Fruit fly (Drosophila melanogaster) whole organism, prepupa: ENCODE measurements around the gene CG17026.

Experiments used
- Blimp-1 ChIP-seq: fragments of 200-800 bp; sonication (Bioruptor generic); optimal IDR thresholded peaks from 3 replicates; lab custom pipeline; 2017; ENCODE audit warnings: missing biosample characterization, missing genetic modification characterization, mild to moderate bottlenecking, moderate library complexity, missing genetic modification reagents
- CG10669 ChIP-seq: fragments of 200-800 bp; sonication (Bioruptor generic); optimal IDR thresholded peaks from 3 replicates; lab custom pipeline; 2018; ENCODE audit warnings: missing biosample characterization, mild to moderate bottlenecking, missing genetic modification characterization, moderate library complexity
- CG11294 ChIP-seq: fragments of 200-800 bp; sonication (Bioruptor generic); IDR thresholded peaks from 2 replicates; pipeline ENCODE4 v1.3.6; 2022; ENCODE audit warnings: missing biosample characterization, missing genetic modification characterization
- CG11762 ChIP-seq: fragments of 200-800 bp; sonication (Bioruptor generic); optimal IDR thresholded peaks from 3 replicates; lab custom pipeline; 2016; ENCODE audit warnings: missing biosample characterization, missing genetic modification characterization; ENCODE audit not compliant: insufficient read depth
- CG15336 ChIP-seq: fragments of 200-800 bp; sonication (Bioruptor generic); IDR thresholded peaks from 2 replicates; pipeline ENCODE4 v1.3.6; 2022; ENCODE audit warnings: missing biosample characterization, missing genetic modification characterization
- CG1621 ChIP-seq: fragments of 200-800 bp; sonication (Bioruptor generic); optimal IDR thresholded peaks from 3 replicates; lab custom pipeline; 2018; ENCODE audit warnings: missing biosample characterization, mild to moderate bottlenecking, missing genetic modification characterization
- CG16779 ChIP-seq: fragments of 200-800 bp; sonication (Bioruptor generic); optimal IDR thresholded peaks from 3 replicates; lab custom pipeline; 2017; ENCODE audit warnings: missing biosample characterization, mild to moderate bottlenecking, missing genetic modification characterization
- CG3032 ChIP-seq: fragments of 200-800 bp; optimal IDR thresholded peaks from 2 replicates; lab custom pipeline; 2019; ENCODE audit warnings: missing biosample characterization, mild to moderate bottlenecking, missing genetic modification characterization, moderate library complexity
- CG31627 ChIP-seq: fragments of 200-800 bp; sonication (Bioruptor generic); optimal IDR thresholded peaks from 3 replicates; lab custom pipeline; 2016; ENCODE audit warnings: missing biosample characterization, missing genetic modification characterization
- CG3919 ChIP-seq: fragments of 200-800 bp; sonication (Bioruptor generic); optimal IDR thresholded peaks from 3 replicates; lab custom pipeline; 2016; ENCODE audit warnings: missing biosample characterization, missing genetic modification characterization
- CG4318 ChIP-seq: fragments of 200-800 bp; sonication (Bioruptor generic); optimal IDR thresholded peaks from 3 replicates; lab custom pipeline; 2017; ENCODE audit warnings: missing biosample characterization, mild to moderate bottlenecking, missing genetic modification characterization
- CG6163 ChIP-seq: fragments of 200-800 bp; sonication (Bioruptor generic); IDR thresholded peaks from 3 replicates; pipeline ENCODE4 v1.3.6; 2022; ENCODE audit warnings: missing biosample characterization, missing genetic modification characterization
- CG6276 ChIP-seq: fragments of 200-800 bp; sonication (Bioruptor generic); optimal IDR thresholded peaks from 2 replicates; lab custom pipeline; 2017; ENCODE audit warnings: missing biosample characterization, mild to moderate bottlenecking, missing genetic modification characterization
- CG6792 ChIP-seq: fragments of 200-800 bp; sonication (Bioruptor generic); optimal IDR thresholded peaks from 3 replicates; lab custom pipeline; 2016; ENCODE audit warnings: missing biosample characterization, missing genetic modification characterization
- CG6808 ChIP-seq: fragments of 200-800 bp; sonication (Bioruptor generic); optimal IDR thresholded peaks from 3 replicates; lab custom pipeline; 2017; ENCODE audit warnings: missing biosample characterization, missing genetic modification characterization, mild to moderate bottlenecking, moderate library complexity, missing genetic modification reagents
- CG7368 ChIP-seq: fragments of 200-800 bp; sonication (Bioruptor generic); optimal IDR thresholded peaks from 3 replicates; lab custom pipeline; 2016; ENCODE audit warnings: missing biosample characterization, missing genetic modification characterization
- CG8119 ChIP-seq: fragments of 200-800 bp; sonication (Bioruptor generic); IDR thresholded peaks from 3 replicates; pipeline ENCODE4 v1.3.6; 2022; ENCODE audit warnings: missing biosample characterization, missing genetic modification characterization
- CG9139 ChIP-seq: fragments of 200-800 bp; sonication (Bioruptor generic); optimal IDR thresholded peaks from 3 replicates; lab custom pipeline; 2017; ENCODE audit warnings: missing biosample characterization, mild to moderate bottlenecking, missing genetic modification characterization
- Eip75B ChIP-seq: fragments of 200-800 bp; sonication (Bioruptor generic); optimal IDR thresholded peaks from 3 replicates; lab custom pipeline; 2016; ENCODE audit warnings: missing biosample characterization, missing genetic modification characterization
- Eip78C ChIP-seq: fragments of 200-800 bp; sonication (Bioruptor generic); peaks from one replicate; lab custom pipeline; 2016; ENCODE audit warnings: missing biosample characterization, missing genetic modification characterization
- Eip93F ChIP-seq: fragments of 200-800 bp; sonication (Bioruptor generic); optimal IDR thresholded peaks from 2 replicates; lab custom pipeline; 2016; ENCODE audit warnings: missing biosample characterization, mild to moderate bottlenecking, missing genetic modification characterization
- Ets21C ChIP-seq: fragments of 200-800 bp; sonication (Bioruptor generic); optimal IDR thresholded peaks from 3 replicates; lab custom pipeline; 2016; ENCODE audit warnings: missing biosample characterization, missing genetic modification characterization
- Ets96B ChIP-seq: fragments of 200-800 bp; optimal IDR thresholded peaks from 2 replicates; lab custom pipeline; 2019; ENCODE audit warnings: missing biosample characterization, mild to moderate bottlenecking, missing genetic modification characterization, moderate library complexity
- Gug ChIP-seq: fragments of 200-800 bp; sonication (Bioruptor generic); IDR thresholded peaks from 2 replicates; pipeline ENCODE4 v1.3.6; 2022; ENCODE audit warnings: missing biosample characterization, missing genetic modification characterization
- Hr4 ChIP-seq: fragments of 200-800 bp; sonication (Bioruptor generic); optimal IDR thresholded peaks from 3 replicates; lab custom pipeline; 2016; ENCODE audit warnings: missing biosample characterization, missing genetic modification characterization
- Lpt ChIP-seq: fragments of 200-800 bp; sonication (Bioruptor generic); optimal IDR thresholded peaks from 3 replicates; lab custom pipeline; 2016; ENCODE audit warnings: missing biosample characterization, missing genetic modification characterization
- Met ChIP-seq: fragments of 200-800 bp; sonication (Bioruptor generic); optimal IDR thresholded peaks from 3 replicates; lab custom pipeline; 2016; ENCODE audit warnings: missing biosample characterization, missing genetic modification characterization
- OdsH ChIP-seq: fragments of 200-800 bp; sonication (Bioruptor generic); optimal IDR thresholded peaks from 3 replicates; lab custom pipeline; 2016; ENCODE audit warnings: missing biosample characterization, missing genetic modification characterization
- Smox ChIP-seq: fragments of 200-800 bp; sonication (Bioruptor generic); optimal IDR thresholded peaks from 3 replicates; lab custom pipeline; 2016; ENCODE audit warnings: missing biosample characterization, missing genetic modification characterization
- Sox14 ChIP-seq: fragments of 200-800 bp; sonication (Bioruptor generic); optimal IDR thresholded peaks from 3 replicates; lab custom pipeline; 2016; ENCODE audit warnings: missing biosample characterization, missing genetic modification characterization
- achi ChIP-seq: fragments of 200-800 bp; sonication (Bioruptor generic); optimal IDR thresholded peaks from 3 replicates; lab custom pipeline; 2016; ENCODE audit warnings: missing biosample characterization, missing genetic modification characterization
- acj6 ChIP-seq: fragments of 200-800 bp; sonication (Bioruptor generic); optimal IDR thresholded peaks from 3 replicates; lab custom pipeline; 2016; ENCODE audit warnings: missing biosample characterization, missing genetic modification characterization
- cyc ChIP-seq: fragments of 200-800 bp; sonication (Bioruptor generic); optimal IDR thresholded peaks from 3 replicates; lab custom pipeline; 2016; ENCODE audit warnings: missing biosample characterization, missing genetic modification characterization
- dac ChIP-seq: fragments of 200-800 bp; sonication (Bioruptor generic); optimal IDR thresholded peaks from 2 replicates; lab custom pipeline; 2017; ENCODE audit warnings: missing biosample characterization, mild to moderate bottlenecking, missing genetic modification characterization
- dsx ChIP-seq: fragments of 200-800 bp; optimal IDR thresholded peaks from 3 replicates; lab custom pipeline; 2019; ENCODE audit warnings: missing biosample characterization, mild to moderate bottlenecking, missing genetic modification characterization, moderate library complexity; ENCODE audit not compliant: poor library complexity, severe bottlenecking
- eg ChIP-seq: fragments of 200-800 bp; sonication (Bioruptor generic); IDR thresholded peaks from 3 replicates; pipeline ENCODE4 v1.3.6; 2022; ENCODE audit warnings: missing biosample characterization, missing genetic modification characterization
- fd85E ChIP-seq: fragments of 200-800 bp; sonication (Bioruptor generic); optimal IDR thresholded peaks from 3 replicates; lab custom pipeline; 2016; ENCODE audit warnings: missing biosample characterization, missing genetic modification characterization
- net ChIP-seq: fragments of 200-800 bp; sonication (Bioruptor generic); optimal IDR thresholded peaks from 3 replicates; lab custom pipeline; 2016; ENCODE audit warnings: missing biosample characterization, missing genetic modification characterization
- salr ChIP-seq, 2 experiments: fragments of 200-800 bp; sonication (Bioruptor generic); optimal IDR thresholded peaks; 3 replicates each; lab custom pipeline; 2016 to 2018; ENCODE audit warnings: missing biosample characterization in 2 of 2, missing genetic modification characterization in 2 of 2, mild to moderate bottlenecking in 1 of 2
- ss ChIP-seq, 2 experiments: fragments of 200-800 bp; sonication (Bioruptor generic); optimal IDR thresholded peaks; 2 replicates in 1 of 2; 3 replicates in 1 of 2; lab custom pipeline; 2017 to 2018; ENCODE audit warnings: mild to moderate bottlenecking in 2 of 2, missing biosample characterization in 2 of 2, missing genetic modification characterization in 2 of 2, moderate library complexity in 1 of 2
- topi ChIP-seq: fragments of 200-800 bp; sonication (Bioruptor generic); optimal IDR thresholded peaks from 3 replicates; lab custom pipeline; 2016; ENCODE audit warnings: missing biosample characterization, missing genetic modification characterization
- vri ChIP-seq: fragments of 200-800 bp; sonication (Bioruptor generic); optimal IDR thresholded peaks from 3 replicates; lab custom pipeline; 2016; ENCODE audit warnings: missing biosample characterization, mild to moderate bottlenecking, missing genetic modification characterization

Gene CG17026

DNA sequence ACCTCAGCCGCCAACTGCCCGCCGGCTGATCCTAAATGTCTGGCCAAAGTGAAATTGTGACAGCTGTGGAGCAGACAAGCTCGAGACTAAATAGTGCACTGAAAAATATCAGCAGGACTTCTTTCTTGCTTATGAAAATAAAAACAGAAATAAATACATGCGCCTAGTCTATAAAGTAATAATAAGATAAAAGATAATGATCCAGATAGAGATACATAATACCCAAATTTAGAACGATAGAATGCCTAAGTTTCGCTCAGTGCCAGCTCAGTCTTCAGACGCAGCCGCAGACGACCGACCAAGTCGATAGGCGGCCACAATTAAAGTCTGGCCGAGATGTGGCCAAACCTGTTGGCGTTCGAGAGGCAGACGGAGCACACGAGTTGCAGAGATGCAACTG lies 34.3 kb upstream of the CG17026 start (continued):
- TF ChIP-seq Ets96B (peak; percentile 80), Eip75B (GFP tag; lab: Kevin White, UChicago) (peak; percentile 85), cyc (GFP tag; lab: Kevin White, UChicago) (peak; percentile 92), Lpt (GFP tag; lab: Kevin White, UChicago) (peak; percentile 95), salr (GFP tag; optimal IDR thresholded peaks at IDR 0.05; lab: Kevin White, UChicago) (peak; percentile 59 to 93), OdsH (GFP tag; lab: Kevin White, UChicago) (peak; percentile 95), acj6 (GFP tag; lab: Kevin White, UChicago) (peak; percentile 94), CG11294 (GFP tag; lab: Robert Waterston, UW) (peak; percentile 88), Sox14 (GFP tag; lab: Kevin White, UChicago) (peak; percentile 93), CG4318 (peak; percentile 94), Gug (GFP tag; lab: Robert Waterston, UW) (peak; percentile 93), CG10669 (peak; percentile 85), Smox (peak; percentile 90)
- TF ChIP-seq, all 60 proteins: peak for 58

DNA sequence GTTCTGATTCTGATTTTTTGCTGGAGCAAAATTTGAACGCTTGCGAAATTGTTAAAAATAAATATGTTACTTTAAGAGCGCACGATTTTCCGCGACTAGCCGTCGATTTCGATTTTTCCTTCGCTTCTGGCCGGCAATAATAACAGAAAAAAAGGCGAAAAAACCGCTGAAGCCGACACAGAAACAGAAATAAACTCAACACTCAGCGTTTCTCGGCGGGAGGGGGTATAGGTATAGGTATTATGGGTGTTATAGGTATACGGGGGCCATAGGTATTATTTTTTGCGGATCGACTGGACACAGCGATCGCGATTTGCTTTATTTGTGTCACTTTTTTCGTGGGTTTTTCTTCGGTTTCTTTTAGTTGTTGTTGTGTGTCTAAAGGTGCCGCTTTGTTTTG lies 22.9 kb upstream of the CG17026 start:
- TF ChIP-seq CG15336 (GFP tag; lab: Robert Waterston, UW) (no peak), CG6163 (GFP tag; lab: Robert Waterston, UW) (0 out of 3 replicates have a peak, but pooled peaks have one; percentile 5)

DNA sequence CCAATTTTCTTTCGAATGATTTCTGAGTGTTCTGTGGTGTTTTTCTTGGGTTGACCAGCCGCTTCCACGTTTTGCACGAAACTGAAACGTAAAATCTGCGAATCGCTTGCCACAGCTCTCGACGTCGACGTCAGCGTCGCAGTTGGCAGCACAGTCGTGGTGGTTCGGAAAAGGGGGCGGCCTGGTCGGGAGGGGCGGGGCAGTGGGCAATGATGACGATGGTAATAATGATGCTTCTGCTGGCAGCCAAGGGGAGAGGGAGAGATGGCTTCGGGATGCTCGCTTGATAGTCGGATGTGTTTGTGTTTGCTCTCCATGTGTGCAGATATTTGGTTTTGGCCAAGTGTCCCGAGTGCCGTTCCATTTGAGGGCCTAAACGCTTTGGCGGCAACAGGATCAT lies 22.3 kb upstream of the CG17026 start:
- TF ChIP-seq CG15336 (GFP tag; lab: Robert Waterston, UW) (peak; percentile 31; the same call in 1 of the 2 replicates), CG3032 (tag; lab: Kevin White, UChicago) (peak; percentile 9), ss (GFP tag; optimal IDR thresholded peaks at IDR 0.05; lab: Kevin White, UChicago) (peak in 1 of 2 experiments; percentile 25), dsx (peak; percentile 33), Eip93F (GFP tag; lab: Kevin White, UChicago) (no peak), CG8119 (GFP tag; lab: Robert Waterston, UW) (peak; percentile 59; the same call in 2 of the 3 replicates), achi (GFP tag; lab: Kevin White, UChicago) (peak; percentile 14), Ets21C (GFP tag; lab: Kevin White, UChicago) (no peak), CG6808 (GFP tag; lab: Kevin White, UChicago) (no peak), Met (no peak), Eip78C (peak; percentile 41), CG3919 (GFP tag; lab: Kevin White, UChicago) (peak; percentile 49), Blimp-1 (GFP tag; lab: Kevin White, UChicago) (no peak), CG7368 (no peak), CG16779 (tag; lab: Kevin White, UChicago) (no peak), topi (no peak), dac (GFP tag; lab: Kevin White, UChicago) (no peak), CG6276 (GFP tag; lab: Kevin White, UChicago) (peak; percentile 3), CG6163 (GFP tag; lab: Robert Waterston, UW) (peak; percentile 26; the same call in 1 of the 3 replicates), CG31627 (GFP tag; lab: Kevin White, UChicago) (no peak), net (GFP tag; lab: Kevin White, UChicago) (peak; percentile 6), CG1621 (peak; percentile 51), CG4318 (no peak), salr (GFP tag; optimal IDR thresholded peaks at IDR 0.05; lab: Kevin White, UChicago) (no peak), fd85E (no peak), CG9139 (no peak), CG11762 (GFP tag; lab: Kevin White, UChicago) (no peak), vri (GFP tag; lab: Kevin White, UChicago) (no peak), Hr4 (GFP tag; lab: Kevin White, UChicago) (no peak), CG6792 (GFP tag; lab: Kevin White, UChicago) (no peak), Sox14 (GFP tag; lab: Kevin White, UChicago) (no peak), CG11294 (GFP tag; lab: Robert Waterston, UW) (peak; percentile 15; the same call in 1 of the 2 replicates), acj6 (GFP tag; lab: Kevin White, UChicago) (no peak), eg (GFP tag; lab: Robert Waterston, UW) (peak; percentile 46; the same call in 1 of the 3 replicates)
